Worm (Caenorhabditis elegans) whole organism, L2 larva: ENCODE measurements around the gene Y7A5A.6.

ENCODE experiments used
- R02D3.7 ChIP-seq: fragments of 150-350 bp; optimal IDR thresholded peaks from 2 replicates; lab custom pipeline; 2014; ENCODE audit warnings: missing biosample characterization, missing genetic modification characterization
- alr-1 ChIP-seq: fragments of 150-350 bp; optimal IDR thresholded peaks from 2 replicates; lab custom pipeline; 2014; ENCODE audit warnings: missing biosample characterization, missing genetic modification characterization
- aly-2 ChIP-seq: fragments of 150-350 bp; optimal IDR thresholded peaks from 2 replicates; lab custom pipeline; 2014; ENCODE audit warnings: missing biosample characterization, missing genetic modification characterization
- ceh-16 ChIP-seq: fragments of 150-350 bp; optimal IDR thresholded peaks from 2 replicates; lab custom pipeline; 2014; ENCODE audit warnings: missing biosample characterization, missing genetic modification characterization
- ceh-82 ChIP-seq: fragments of 150-350 bp; optimal IDR thresholded peaks from 2 replicates; lab custom pipeline; 2014; ENCODE audit warnings: missing biosample characterization, missing genetic modification characterization
- mdl-1 ChIP-seq, 2 experiments: fragments of 150-350 bp in 1 of 2; sonication (generic microtip) in 1 of 2; optimal IDR thresholded peaks; 2 replicates each; lab custom pipeline; 2017; ENCODE audit warnings: missing biosample characterization in 2 of 2, missing genetic modification characterization in 2 of 2
- nhr-11 ChIP-seq: fragments of 150-350 bp; optimal IDR thresholded peaks from 2 replicates; lab custom pipeline; 2014; ENCODE audit warnings: missing biosample characterization, missing genetic modification characterization
- nhr-12 ChIP-seq: fragments of 150-350 bp; optimal IDR thresholded peaks from 2 replicates; lab custom pipeline; 2014; ENCODE audit warnings: missing biosample characterization, missing genetic modification characterization

ce11 chrX:15766147-15766546 lies 33.3 kb downstream of the Y7A5A.6 start, which contains the start of gene bus-17:
- TF ChIP-seq nhr-12 (tag; lab: Kevin White, UChicago): no peak
- TF ChIP-seq alr-1 (tag; lab: Kevin White, UChicago): no peak
- TF ChIP-seq aly-2: no peak
- TF ChIP-seq ceh-16 (tag; lab: Kevin White, UChicago): no peak
- TF ChIP-seq ceh-82 (tag; lab: Kevin White, UChicago): no peak
- no peak for TF ChIP-seq mdl-1 (tag; optimal IDR thresholded peaks at IDR 0.05; lab: Kevin White, UChicago)
- no peak for TF ChIP-seq R02D3.7 (tag; lab: Kevin White, UChicago)
- no peak for TF ChIP-seq nhr-11 (tag; lab: Kevin White, UChicago)
